Worm (Caenorhabditis elegans) whole organism, young adult: ENCODE results near the gene fkh-2.

Experiments
- B0019.2 ChIP-seq: fragments of 200-800 bp; sonication (Bioruptor generic); conservative IDR thresholded peaks from 2 replicates; pipeline ENCODE4 v1.3.6; 2022; ENCODE audit warnings: missing genetic modification reagents, missing genetic modification characterization, missing compliant biosample characterization
- B0035.1 ChIP-seq: sonication (generic microtip); optimal IDR thresholded peaks from 2 replicates; lab custom pipeline; 2016; ENCODE audit warnings: missing genetic modification characterization, mild to moderate bottlenecking, missing compliant biosample characterization, missing genotype, missing genetic modification reagents
- B0261.1 ChIP-seq: sonication (generic microtip); optimal IDR thresholded peaks from 2 replicates; lab custom pipeline; 2016; ENCODE audit warnings: mild to moderate bottlenecking, missing genetic modification characterization, moderate library complexity, missing compliant biosample characterization
- B0336.3 ChIP-seq: fragments of 200-800 bp; sonication (Bioruptor generic); IDR thresholded peaks from 2 replicates; pipeline ENCODE4 v1.3.6; 2022; ENCODE audit warnings: missing genetic modification characterization, missing compliant biosample characterization
- C06A6.2 ChIP-seq: fragments of 200-800 bp; sonication (Bioruptor generic); conservative IDR thresholded peaks from 2 replicates; pipeline ENCODE4 v1.3.6; 2022; ENCODE audit warnings: missing genetic modification characterization, missing compliant biosample characterization
- F22D6.2 ChIP-seq: sonication (generic microtip); optimal IDR thresholded peaks from 2 replicates; lab custom pipeline; 2016; ENCODE audit warnings: mild to moderate bottlenecking, missing genetic modification characterization, missing compliant biosample characterization
- F23B12.7 ChIP-seq: sonication (generic microtip); optimal IDR thresholded peaks from 2 replicates; lab custom pipeline; 2017; ENCODE audit warnings: missing genetic modification characterization, mild to moderate bottlenecking, missing compliant biosample characterization, antibody characterized with exemption, moderate library complexity; ENCODE audit not compliant: insufficient read depth
- F39B2.1 ChIP-seq: fragments of 200-800 bp; sonication (Bioruptor generic); IDR thresholded peaks from 2 replicates; pipeline ENCODE4 v1.3.6; 2022; ENCODE audit warnings: missing genetic modification reagents, missing genetic modification characterization, missing compliant biosample characterization
- F55B11.4 ChIP-seq: sonication (generic microtip); optimal IDR thresholded peaks from 2 replicates; lab custom pipeline; 2016; ENCODE audit warnings: missing compliant biosample characterization, missing genetic modification characterization, borderline replicate concordance; ENCODE audit not compliant: insufficient read depth
- F57A8.1 ChIP-seq: fragments of 200-800 bp; sonication (Bioruptor generic); optimal IDR thresholded peaks from 2 replicates; lab custom pipeline; 2018; ENCODE audit warnings: mild to moderate bottlenecking, missing genetic modification characterization, moderate library complexity, missing compliant biosample characterization
- K11D2.4 ChIP-seq: fragments of 200-800 bp; sonication (Bioruptor generic); IDR thresholded peaks from 2 replicates; pipeline ENCODE4 v1.3.6; 2022; ENCODE audit warnings: missing genetic modification reagents, missing genetic modification characterization, missing compliant biosample characterization
- Y56A3A.18 ChIP-seq: fragments of 200-800 bp; sonication (Bioruptor generic); IDR thresholded peaks from 2 replicates; pipeline ENCODE4 v1.3.6; 2022; ENCODE audit warnings: missing genetic modification reagents, missing genetic modification characterization, missing compliant biosample characterization
- ZK185.1 ChIP-seq: sonication (generic microtip); optimal IDR thresholded peaks from 2 replicates; lab custom pipeline; 2016; ENCODE audit warnings: mild to moderate bottlenecking, missing genetic modification characterization, missing compliant biosample characterization; ENCODE audit not compliant: poor library complexity, severe bottlenecking
- akir-1 ChIP-seq: fragments of 200-800 bp; sonication (Bioruptor generic); optimal IDR thresholded peaks from 2 replicates; lab custom pipeline; 2018; ENCODE audit warnings: mild to moderate bottlenecking, missing genetic modification characterization, moderate library complexity, missing compliant biosample characterization
- ama-1 ChIP-seq, 3 experiments: fragments of 150-350 bp in 1 of 3; sonication (generic microtip) in 2 of 3; optimal IDR thresholded peaks; 2 replicates each; lab custom pipeline; 2014 to 2018; ENCODE audit warnings: missing biosample characterization in 2 of 3, missing genetic modification characterization in 2 of 3, missing genetic modification reagents in 2 of 3
- atf-7 ChIP-seq: sonication (generic microtip); optimal IDR thresholded peaks from 2 replicates; lab custom pipeline; 2017; ENCODE audit warnings: mild to moderate bottlenecking, missing genetic modification characterization, missing compliant biosample characterization
- ccch-3 ChIP-seq: fragments of 200-800 bp; sonication (Bioruptor generic); optimal IDR thresholded peaks from 2 replicates; lab custom pipeline; 2018; ENCODE audit warnings: mild to moderate bottlenecking, missing genetic modification characterization, missing compliant biosample characterization
- cebp-1 ChIP-seq, 2 experiments: fragments of 200-800 bp in 1 of 2; sonication (Bioruptor generic) in 1 of 2; sonication (generic microtip) in 1 of 2; IDR thresholded peaks in 1 of 2; optimal IDR thresholded peaks in 1 of 2; 2 replicates each; pipeline versions ENCODE4 v1.3.6 to Lab custom; 2017 to 2022; ENCODE audit warnings: missing compliant biosample characterization in 2 of 2, missing genetic modification characterization in 2 of 2, mild to moderate bottlenecking in 1 of 2, missing genetic modification reagents in 1 of 2, moderate library complexity in 1 of 2
- ceh-27 ChIP-seq: fragments of 200-800 bp; sonication (Bioruptor generic); optimal IDR thresholded peaks from 2 replicates; lab custom pipeline; 2018; ENCODE audit warnings: mild to moderate bottlenecking, missing genetic modification characterization, moderate library complexity, missing compliant biosample characterization
- ceh-58 ChIP-seq: fragments of 200-800 bp; sonication (Bioruptor generic); IDR thresholded peaks from 2 replicates; pipeline ENCODE4 v1.3.6; 2022; ENCODE audit warnings: missing genetic modification characterization, missing compliant biosample characterization
- ceh-79 ChIP-seq: sonication (generic microtip); optimal IDR thresholded peaks from 2 replicates; lab custom pipeline; 2017; ENCODE audit warnings: mild to moderate bottlenecking, missing genetic modification characterization, missing compliant biosample characterization
- dox-1 ChIP-seq: fragments of 200-800 bp; sonication (Bioruptor generic); IDR thresholded peaks from 2 replicates; pipeline ENCODE4 v1.3.6; 2022; ENCODE audit warnings: missing genetic modification reagents, missing genetic modification characterization, missing compliant biosample characterization
- egl-18 ChIP-seq: fragments of 200-800 bp; sonication (Bioruptor generic); IDR thresholded peaks from 2 replicates; pipeline ENCODE4 v1.3.6; 2022; ENCODE audit warnings: missing genetic modification reagents, missing genetic modification characterization, missing compliant biosample characterization
- egl-44 ChIP-seq: fragments of 200-800 bp; sonication (Bioruptor generic); IDR thresholded peaks from 2 replicates; pipeline ENCODE4 v1.3.6; 2022; ENCODE audit warnings: missing genetic modification reagents, missing genetic modification characterization, missing compliant biosample characterization
- egrh-3 ChIP-seq: fragments of 200-800 bp; sonication (Bioruptor generic); IDR thresholded peaks from 2 replicates; pipeline ENCODE4 v1.3.6; 2022; ENCODE audit warnings: missing genetic modification reagents, missing genetic modification characterization, missing compliant biosample characterization
- ets-4 ChIP-seq: fragments of 200-800 bp; sonication (Bioruptor generic); optimal IDR thresholded peaks from 2 replicates; lab custom pipeline; 2018; ENCODE audit warnings: mild to moderate bottlenecking, missing genetic modification characterization, missing compliant biosample characterization
- him-1 ChIP-seq: sonication (generic microtip); optimal IDR thresholded peaks from 2 replicates; lab custom pipeline; 2016; ENCODE audit warnings: missing genotype, missing genetic modification reagents, missing genetic modification characterization, missing compliant biosample characterization
- let-526 ChIP-seq: fragments of 200-800 bp; sonication (Bioruptor generic); IDR thresholded peaks from 2 replicates; pipeline ENCODE4 v1.3.6; 2022; ENCODE audit warnings: missing genetic modification reagents, missing genetic modification characterization, missing compliant biosample characterization
- let-607 ChIP-seq, 2 experiments: fragments of 200-800 bp in 1 of 2; sonication (Bioruptor generic) in 1 of 2; sonication (generic microtip) in 1 of 2; optimal IDR thresholded peaks; 2 replicates each; lab custom pipeline; 2016 to 2018; ENCODE audit warnings: mild to moderate bottlenecking in 2 of 2, missing compliant biosample characterization in 2 of 2, missing genetic modification characterization in 2 of 2, moderate library complexity in 2 of 2, missing genotype in 1 of 2
- lin-26 ChIP-seq: fragments of 200-800 bp; sonication (Bioruptor generic); IDR thresholded peaks from 2 replicates; pipeline ENCODE4 v1.3.6; 2022; ENCODE audit warnings: missing genetic modification reagents, missing genetic modification characterization, missing compliant biosample characterization
- lin-40 ChIP-seq: sonication (generic microtip); optimal IDR thresholded peaks from 2 replicates; lab custom pipeline; 2016; ENCODE audit warnings: missing genetic modification characterization, mild to moderate bottlenecking, missing compliant biosample characterization, missing genotype, missing genetic modification reagents
- lir-1 ChIP-seq: fragments of 200-800 bp; sonication (Bioruptor generic); conservative IDR thresholded peaks from 2 replicates; pipeline ENCODE4 v1.3.6; 2022; ENCODE audit warnings: missing genetic modification reagents, missing genetic modification characterization, missing compliant biosample characterization
- madf-10 ChIP-seq: sonication (generic microtip); optimal IDR thresholded peaks from 2 replicates; lab custom pipeline; 2016; ENCODE audit warnings: mild to moderate bottlenecking, missing genetic modification characterization, missing compliant biosample characterization
- madf-3 ChIP-seq: fragments of 200-800 bp; sonication (Bioruptor generic); IDR thresholded peaks from 2 replicates; pipeline ENCODE4 v1.3.6; 2022; ENCODE audit warnings: missing genetic modification reagents, missing genetic modification characterization, missing compliant biosample characterization
- mcd-1 ChIP-seq: fragments of 200-800 bp; sonication (Bioruptor generic); IDR thresholded peaks from 2 replicates; pipeline ENCODE4 v1.3.6; 2022; ENCODE audit warnings: missing genetic modification reagents, missing genetic modification characterization, missing compliant biosample characterization
- mel-28 ChIP-seq: sonication (generic microtip); optimal IDR thresholded peaks from 2 replicates; lab custom pipeline; 2016; ENCODE audit warnings: borderline replicate concordance, mild to moderate bottlenecking, missing genetic modification characterization, missing compliant biosample characterization
- nhr-80 ChIP-seq: sonication (generic microtip); optimal IDR thresholded peaks from 2 replicates; lab custom pipeline; 2016; ENCODE audit warnings: missing genetic modification characterization, missing compliant biosample characterization
- tbx-9 ChIP-seq: sonication (generic microtip); optimal IDR thresholded peaks from 2 replicates; lab custom pipeline; 2016; ENCODE audit warnings: borderline replicate concordance, missing genetic modification characterization, inconsistent platforms, missing compliant biosample characterization
- unc-62 ChIP-seq: fragments of 150-350 bp; optimal IDR thresholded peaks from 2 replicates; lab custom pipeline; 2014; ENCODE audit warnings: missing biosample characterization, missing genetic modification reagents, missing genetic modification characterization
- ztf-22 ChIP-seq: fragments of 200-800 bp; sonication (Bioruptor generic); optimal IDR thresholded peaks from 2 replicates; lab custom pipeline; 2018; ENCODE audit warnings: mild to moderate bottlenecking, missing genetic modification characterization, moderate library complexity, missing compliant biosample characterization
- ztf-28 ChIP-seq: fragments of 200-800 bp; sonication (Bioruptor generic); IDR thresholded peaks from 2 replicates; pipeline ENCODE4 v1.3.6; 2022; ENCODE audit warnings: missing genetic modification reagents, missing genetic modification characterization, missing compliant biosample characterization

The fkh-2 gene

DNA sequence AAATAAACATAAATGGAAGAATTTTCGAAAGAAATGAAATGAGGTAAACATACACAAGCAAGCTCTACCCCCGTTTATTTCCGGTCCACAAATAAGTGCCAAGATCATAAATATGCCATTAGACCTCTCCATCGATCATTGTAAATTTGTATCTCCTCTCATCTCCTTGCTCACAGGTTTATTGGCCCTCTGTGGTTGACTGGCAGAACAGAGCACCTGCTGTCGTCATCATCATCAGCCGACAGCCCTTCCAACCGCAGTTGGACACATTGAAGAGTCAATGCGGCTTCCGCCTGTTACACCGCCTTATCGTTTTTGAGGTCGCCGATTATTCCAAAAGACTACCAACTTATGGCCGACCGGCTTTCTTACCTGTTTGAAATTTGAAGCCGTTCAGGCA, 3.5 kb downstream of the fkh-2 start:
- TF ChIP-seq F57A8.1 (GFP tag; lab: Kevin White, UChicago) (no peak), ama-1 (optimal IDR thresholded peaks at IDR 0.05; lab: Kevin White, UChicago) (no peak), ama-1 (GFP tag; optimal IDR thresholded peaks at IDR 0.05; lab: Kevin White, UChicago) (no peak), egl-44 (GFP tag; lab: Robert Waterston, UW) (no peak), mel-28 (tag; lab: Kevin White, UChicago) (no peak), akir-1 (GFP tag; lab: Kevin White, UChicago) (no peak), mcd-1 (GFP tag; lab: Robert Waterston, UW) (no peak), tbx-9 (no peak), ceh-58 (GFP tag; lab: Robert Waterston, UW) (no peak), ztf-22 (GFP tag; lab: Kevin White, UChicago) (no peak)

DNA sequence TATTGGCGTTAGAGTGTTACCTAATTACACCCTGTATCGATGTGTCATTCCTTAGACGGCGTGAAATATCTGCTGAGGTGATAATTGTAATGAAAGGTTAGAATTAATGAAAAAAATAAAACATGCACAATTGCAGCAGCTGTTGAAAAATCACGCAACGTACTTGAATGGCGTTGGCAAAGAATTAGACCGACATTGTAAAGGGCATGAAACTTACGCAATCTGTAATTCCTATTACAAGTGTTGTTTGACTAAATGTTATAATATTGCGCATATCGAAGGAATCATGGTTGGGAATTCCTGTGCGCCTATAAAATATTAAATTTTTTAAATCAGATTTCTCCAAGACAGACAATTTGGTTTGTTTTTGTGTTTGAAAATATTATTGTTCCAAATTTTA, 8.4 kb downstream of the fkh-2 start, which contains the start of gene tag-18:
TSS of gene tag-18 (minus strand) at position 305 of the 400 bp plus-strand sequence.
- no peak for TF ChIP-seq cebp-1 (GFP tag; IDR thresholded peaks at IDR 0.05; lab: Robert Waterston, UW)
- TF ChIP-seq cebp-1 (tag; optimal IDR thresholded peaks at IDR 0.05; lab: Kevin White, UChicago): no peak
- no peak for TF ChIP-seq F39B2.1 (GFP tag; lab: Robert Waterston, UW)
- TF ChIP-seq let-526 (GFP tag; lab: Robert Waterston, UW): no peak

ce11 chrX:3733321-3733720, 8.8 kb downstream of the fkh-2 start:
- no peak for TF ChIP-seq ceh-79
- no peak for TF ChIP-seq lin-40 (tag; lab: Kevin White, UChicago)
- TF ChIP-seq B0261.1 (tag; lab: Kevin White, UChicago): no peak
- TF ChIP-seq ccch-3 (GFP tag; lab: Kevin White, UChicago): no peak
- no peak for TF ChIP-seq lin-26 (GFP tag; lab: Robert Waterston, UW)
- TF ChIP-seq atf-7: no peak
- no peak for TF ChIP-seq B0035.1 (tag; lab: Kevin White, UChicago)
- no peak; the same call in 1 of the 2 replicates for TF ChIP-seq egrh-3
- TF ChIP-seq F55B11.4: no peak
- no peak for TF ChIP-seq lir-1 (GFP tag; lab: Robert Waterston, UW)
- TF ChIP-seq F23B12.7 (tag; lab: Kevin White, UChicago): no peak
- no peak for TF ChIP-seq B0019.2 (GFP tag; lab: Robert Waterston, UW)
- TF ChIP-seq madf-10: no peak
- no peak for TF ChIP-seq ZK185.1 (tag; lab: Kevin White, UChicago)
- TF ChIP-seq unc-62 (GFP tag; lab: Kevin White, UChicago): no peak
- no peak for TF ChIP-seq F22D6.2
- TF ChIP-seq him-1: no peak

- no peak for TF ChIP-seq lin-26 (GFP tag; lab: Robert Waterston, UW)
- peak; percentile 42; the same call in 1 of the 2 replicates for TF ChIP-seq dox-1
- TF ChIP-seq nhr-80: peak; percentile 96
- TF ChIP-seq egl-44 (GFP tag; lab: Robert Waterston, UW): peak; percentile 66; the same call in 1 of the 2 replicates
- TF ChIP-seq ztf-28 (GFP tag; lab: Robert Waterston, UW): no peak
- no peak for TF ChIP-seq B0336.3 (GFP tag; lab: Robert Waterston, UW)
- TF ChIP-seq atf-7: peak; percentile 68
- TF ChIP-seq ets-4 (GFP tag; lab: Kevin White, UChicago): peak; percentile 7
- 0 out of 2 replicates have a peak, but pooled peaks have one; percentile 34 for TF ChIP-seq Y56A3A.18 (GFP tag; lab: Robert Waterston, UW)
- TF ChIP-seq K11D2.4: no peak
- peak; percentile 23 to 52 for TF ChIP-seq let-607 (tag; optimal IDR thresholded peaks at IDR 0.05; lab: Kevin White, UChicago)
- peak; percentile 66 for TF ChIP-seq cebp-1 (GFP tag; IDR thresholded peaks at IDR 0.05; lab: Robert Waterston, UW)
- no peak for TF ChIP-seq cebp-1 (tag; optimal IDR thresholded peaks at IDR 0.05; lab: Kevin White, UChicago)
- no peak for TF ChIP-seq lir-1 (GFP tag; lab: Robert Waterston, UW)
- no peak for TF ChIP-seq madf-10
- TF ChIP-seq F22D6.2: no peak
- no peak for TF ChIP-seq madf-3 (GFP tag; lab: Robert Waterston, UW)
- no peak for TF ChIP-seq ceh-27
- TF ChIP-seq C06A6.2 (GFP tag; lab: Robert Waterston, UW): no peak
- no peak for TF ChIP-seq egl-18 (GFP tag; lab: Robert Waterston, UW)
These were observed 13.2 kb downstream of the fkh-2 start, which contains the start of gene aex-4 for ce11 chrX:3728970-3729369. Gene aex-4 (plus strand): TSS chrX:3729281.
